Fruit fly (Drosophila melanogaster) whole organism, embryonic: ENCODE data around the gene CG10252.
A peak's percentile ranks its signal among the peaks of the same experiment; 100 is the strongest.

Experiments used
- ATbp ChIP-seq: fragments of 200-800 bp; sonication (Bioruptor generic); optimal IDR thresholded peaks from 2 replicates; lab custom pipeline; 2017; ENCODE audit warnings: missing biosample characterization, mild to moderate bottlenecking, missing genetic modification characterization, missing genetic modification reagents
- Blimp-1 ChIP-seq: fragments of 200-800 bp; sonication (Bioruptor generic); optimal IDR thresholded peaks from 3 replicates; lab custom pipeline; 2018; ENCODE audit warnings: missing biosample characterization, missing genetic modification characterization, mild to moderate bottlenecking, moderate library complexity, missing genetic modification reagents
- CG10654 ChIP-seq: fragments of 200-800 bp; sonication (Bioruptor generic); optimal IDR thresholded peaks from 2 replicates; lab custom pipeline; 2016; ENCODE audit warnings: missing biosample characterization, missing genetic modification characterization
- CG11085 ChIP-seq: fragments of 200-800 bp; sonication (Bioruptor generic); IDR thresholded peaks from 2 replicates; pipeline ENCODE4 v1.3.6; 2022; ENCODE audit warnings: missing biosample characterization, missing genetic modification characterization
- CG11456 ChIP-seq: fragments of 200-800 bp; sonication (Bioruptor generic); IDR thresholded peaks from 3 replicates; pipeline ENCODE4 v1.3.6; 2022; ENCODE audit warnings: missing biosample characterization, missing genetic modification characterization
- CG12155 ChIP-seq: fragments of 200-800 bp; sonication (Bioruptor generic); optimal IDR thresholded peaks from 3 replicates; lab custom pipeline; 2016; ENCODE audit warnings: missing biosample characterization, missing genetic modification characterization
- CG12391 ChIP-seq: fragments of 200-800 bp; sonication (Bioruptor generic); optimal IDR thresholded peaks from 3 replicates; lab custom pipeline; 2018; ENCODE audit warnings: missing biosample characterization, mild to moderate bottlenecking, missing genetic modification characterization, moderate library complexity
- CG12769 ChIP-seq: fragments of 200-800 bp; sonication (Bioruptor generic); optimal IDR thresholded peaks from 2 replicates; lab custom pipeline; 2019; ENCODE audit warnings: missing biosample characterization, mild to moderate bottlenecking, missing genetic modification characterization, moderate library complexity
- CG13894 ChIP-seq: fragments of 200-800 bp; sonication (Bioruptor generic); optimal IDR thresholded peaks from 3 replicates; lab custom pipeline; 2018; ENCODE audit warnings: missing biosample characterization, mild to moderate bottlenecking, missing genetic modification characterization, moderate library complexity
- CG14667 ChIP-seq: fragments of 200-800 bp; sonication (Bioruptor generic); IDR thresholded peaks from 2 replicates; pipeline ENCODE4 v1.3.6; 2022; ENCODE audit warnings: missing biosample characterization, missing genetic modification characterization
- CG2199 ChIP-seq: fragments of 200-800 bp; sonication (Bioruptor generic); IDR thresholded peaks from 3 replicates; pipeline ENCODE4 v1.3.6; 2022; ENCODE audit warnings: missing biosample characterization, missing genetic modification characterization
- CG30403 ChIP-seq: fragments of 200-800 bp; sonication (Bioruptor generic); optimal IDR thresholded peaks from 3 replicates; lab custom pipeline; 2016; ENCODE audit warnings: missing biosample characterization, missing genetic modification characterization
- CG30431 ChIP-seq: fragments of 200-800 bp; sonication (Bioruptor generic); optimal IDR thresholded peaks from 2 replicates; lab custom pipeline; 2017; ENCODE audit warnings: missing biosample characterization, missing genetic modification characterization
- CG31441 ChIP-seq: fragments of 200-800 bp; sonication (Bioruptor generic); IDR thresholded peaks from 2 replicates; pipeline ENCODE4 v1.3.6; 2022; ENCODE audit warnings: missing biosample characterization, missing genetic modification characterization
- CG4617 ChIP-seq: fragments of 200-800 bp; sonication (Bioruptor generic); optimal IDR thresholded peaks from 3 replicates; lab custom pipeline; 2016; ENCODE audit warnings: missing biosample characterization, missing genetic modification characterization, borderline replicate concordance
- CG7372 ChIP-seq: fragments of 200-800 bp; sonication (Bioruptor generic); IDR thresholded peaks from 2 replicates; pipeline ENCODE4 v1.3.6; 2022; ENCODE audit warnings: missing biosample characterization, missing genetic modification characterization
- CG8281 ChIP-seq: fragments of 200-800 bp; sonication (Bioruptor generic); optimal IDR thresholded peaks from 2 replicates; lab custom pipeline; 2018; ENCODE audit warnings: missing biosample characterization, mild to moderate bottlenecking, missing genetic modification characterization, moderate library complexity
- CG8359 ChIP-seq: fragments of 200-800 bp; sonication (Bioruptor generic); optimal IDR thresholded peaks from 2 replicates; lab custom pipeline; 2017; ENCODE audit warnings: missing biosample characterization, mild to moderate bottlenecking, missing genetic modification characterization, borderline replicate concordance
- CG9437 ChIP-seq: fragments of 200-800 bp; sonication (Bioruptor generic); optimal IDR thresholded peaks from 2 replicates; lab custom pipeline; 2018; ENCODE audit warnings: missing biosample characterization, mild to moderate bottlenecking, missing genetic modification characterization
- CHES-1-like ChIP-seq: fragments of 200-800 bp; sonication (Bioruptor generic); optimal IDR thresholded peaks from 2 replicates; lab custom pipeline; 2016; ENCODE audit warnings: missing biosample characterization, missing genetic modification characterization
- Doc3 ChIP-seq: fragments of 200-800 bp; sonication (Bioruptor generic); IDR thresholded peaks from 3 replicates; pipeline ENCODE4 v1.3.6; 2022; ENCODE audit warnings: missing biosample characterization, missing genetic modification characterization; ENCODE audit not compliant: partially characterized antibody
- Elba2 ChIP-seq: fragments of 200-800 bp; sonication (Bioruptor generic); optimal IDR thresholded peaks from 3 replicates; lab custom pipeline; 2016; ENCODE audit warnings: missing biosample characterization, missing genetic modification characterization
- Hr51 ChIP-seq, 2 experiments: fragments of 200-800 bp; sonication (Bioruptor generic); optimal IDR thresholded peaks; 2 replicates in 1 of 2; 3 replicates in 1 of 2; lab custom pipeline; 2016 to 2018; ENCODE audit warnings: missing biosample characterization in 2 of 2, missing genetic modification characterization in 2 of 2, mild to moderate bottlenecking in 1 of 2, moderate library complexity in 1 of 2
- Max ChIP-seq: fragments of 200-800 bp; sonication (Bioruptor generic); optimal IDR thresholded peaks from 2 replicates; lab custom pipeline; 2016; ENCODE audit warnings: missing biosample characterization, mild to moderate bottlenecking, missing genetic modification characterization
- Med ChIP-seq: fragments of 200-800 bp; sonication (Bioruptor generic); peaks from one replicate; lab custom pipeline; 2016; ENCODE audit warnings: missing biosample characterization, missing genetic modification characterization, mild to moderate bottlenecking, inconsistent platforms, moderate library complexity
- NK7.1 ChIP-seq: fragments of 200-800 bp; sonication (Bioruptor generic); optimal IDR thresholded peaks from 3 replicates; lab custom pipeline; 2016; ENCODE audit warnings: missing biosample characterization, missing genetic modification characterization
- Pdp1 ChIP-seq, 2 experiments: fragments of 200-800 bp; sonication (Bioruptor generic); optimal IDR thresholded peaks; 3 replicates each; lab custom pipeline; 2016; ENCODE audit warnings: missing biosample characterization in 2 of 2, missing genetic modification characterization in 2 of 2, mild to moderate bottlenecking in 1 of 2, moderate library complexity in 1 of 2
- Ptx1 ChIP-seq: fragments of 200-800 bp; sonication (Bioruptor generic); IDR thresholded peaks from 2 replicates; pipeline ENCODE4 v1.3.6; 2022; ENCODE audit warnings: missing biosample characterization, missing genetic modification characterization
- Sin3A ChIP-seq: fragments of >200 bp; optimal IDR thresholded peaks from 2 replicates; lab custom pipeline; 2018
- Sry-δ ChIP-seq: fragments of 200-800 bp; sonication (Bioruptor generic); optimal IDR thresholded peaks from 2 replicates; lab custom pipeline; 2016; ENCODE audit warnings: missing biosample characterization, missing genetic modification characterization
- bbx ChIP-seq: fragments of 200-800 bp; sonication (Bioruptor generic); IDR thresholded peaks from 2 replicates; pipeline ENCODE4 v1.3.6; 2022; ENCODE audit warnings: missing biosample characterization, missing genetic modification characterization; ENCODE audit not compliant: partially characterized antibody
- br ChIP-seq: fragments of >200 bp; optimal IDR thresholded peaks from 2 replicates; lab custom pipeline; 2017
- bsh ChIP-seq, 2 experiments: fragments of 200-800 bp; sonication (Bioruptor generic); optimal IDR thresholded peaks; 2 replicates each; lab custom pipeline; 2017 to 2018; ENCODE audit warnings: mild to moderate bottlenecking in 2 of 2, missing biosample characterization in 2 of 2, missing genetic modification characterization in 2 of 2, moderate library complexity in 1 of 2
- btn ChIP-seq: fragments of 200-800 bp; sonication (Bioruptor generic); optimal IDR thresholded peaks from 2 replicates; lab custom pipeline; 2016; ENCODE audit warnings: missing biosample characterization, missing genetic modification characterization
- chinmo ChIP-seq: fragments of 200-800 bp; sonication (Bioruptor generic); IDR thresholded peaks from 4 replicates; pipeline ENCODE4 v1.3.6; 2022; ENCODE audit warnings: missing biosample characterization, missing genetic modification characterization; ENCODE audit not compliant: partially characterized antibody
- en ChIP-seq: fragments of 200-800 bp; sonication (Bioruptor generic); optimal IDR thresholded peaks from 2 replicates; lab custom pipeline; 2016; ENCODE audit warnings: missing biosample characterization, missing genetic modification characterization
- eve ChIP-seq, 2 experiments: fragments of >200 bp; optimal IDR thresholded peaks; 2 replicates each; lab custom pipeline; 2017; ENCODE audit warnings: missing biosample characterization in 2 of 2, missing genetic modification characterization in 2 of 2
- gce ChIP-seq: fragments of 200-800 bp; sonication (Bioruptor generic); IDR thresholded peaks from 3 replicates; pipeline ENCODE4 v1.3.6; 2022; ENCODE audit warnings: missing biosample characterization, missing genetic modification characterization
- gem ChIP-seq: fragments of 200-800 bp; sonication (Bioruptor generic); optimal IDR thresholded peaks from 2 replicates; lab custom pipeline; 2019; ENCODE audit warnings: missing biosample characterization, mild to moderate bottlenecking, missing genetic modification characterization, moderate library complexity
- ind ChIP-seq: fragments of 200-800 bp; sonication (Bioruptor generic); optimal IDR thresholded peaks from 3 replicates; lab custom pipeline; 2016; ENCODE audit warnings: missing biosample characterization, missing genetic modification characterization
- insv ChIP-seq, 2 experiments: fragments of 200-800 bp; sonication (Bioruptor generic); optimal IDR thresholded peaks; 3 replicates each; lab custom pipeline; 2016 to 2018; ENCODE audit warnings: missing biosample characterization in 2 of 2, missing genetic modification characterization in 2 of 2
- slbo ChIP-seq: fragments of 200-800 bp; sonication (Bioruptor generic); IDR thresholded peaks from 2 replicates; pipeline ENCODE4 v1.3.6; 2022; ENCODE audit warnings: missing biosample characterization, missing genetic modification characterization
- ssp ChIP-seq: fragments of 200-800 bp; sonication (Bioruptor generic); IDR thresholded peaks from 2 replicates; pipeline ENCODE4 v1.3.6; 2022; ENCODE audit warnings: missing biosample characterization, missing genetic modification characterization
- tup ChIP-seq: fragments of 200-800 bp; sonication (Bioruptor generic); optimal IDR thresholded peaks from 2 replicates; lab custom pipeline; 2016; ENCODE audit warnings: missing biosample characterization, mild to moderate bottlenecking, missing genetic modification characterization, moderate library complexity
- unpg ChIP-seq: fragments of 200-800 bp; sonication (Bioruptor generic); optimal IDR thresholded peaks from 3 replicates; lab custom pipeline; 2018; ENCODE audit warnings: missing biosample characterization, mild to moderate bottlenecking, missing genetic modification characterization, moderate library complexity
- wor ChIP-seq: fragments of 200-800 bp; sonication (Bioruptor generic); IDR thresholded peaks from 2 replicates; pipeline ENCODE4 v1.3.6; 2022; ENCODE audit warnings: missing biosample characterization, missing genetic modification characterization

Gene CG10252

DNA sequence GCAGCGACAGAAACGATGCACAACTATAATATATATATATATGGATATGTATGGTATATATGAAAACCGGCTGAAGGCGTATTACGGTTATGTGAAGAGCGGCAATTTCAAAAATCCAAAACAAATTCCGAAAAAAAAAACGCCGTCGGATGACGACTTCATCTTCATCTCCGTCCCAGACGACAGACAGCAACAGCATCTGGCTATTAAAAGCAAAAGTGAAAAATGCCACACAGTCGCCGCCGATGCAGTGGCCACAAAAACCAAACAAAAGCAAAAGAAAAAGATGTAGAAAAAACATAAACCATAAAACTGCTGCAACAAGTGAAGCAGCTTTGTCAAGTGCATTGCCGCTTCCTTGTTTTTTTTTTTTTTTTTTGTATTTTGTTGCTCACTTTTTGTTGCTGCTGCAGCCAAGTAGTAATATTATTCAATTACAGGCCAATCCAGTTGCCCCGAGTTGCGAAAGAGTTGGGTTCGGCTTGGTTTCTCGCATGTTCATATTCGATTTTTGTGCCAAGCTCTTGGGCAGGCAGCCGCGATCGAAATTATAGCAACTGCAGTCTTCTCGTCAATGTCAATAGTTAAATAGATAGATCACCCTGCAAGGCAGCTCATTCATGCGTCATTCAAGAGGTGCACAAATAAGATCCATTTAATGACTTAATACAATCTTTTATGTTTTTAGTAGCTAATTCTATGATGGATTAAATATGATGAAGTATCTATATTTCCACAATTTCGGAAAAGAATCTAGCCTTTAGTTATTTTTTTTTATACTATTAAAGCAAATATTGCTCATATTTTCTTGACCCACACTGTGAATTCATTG lies 38.7 kb upstream of the CG10252 start (continued):
- TF ChIP-seq CG11085 (GFP tag; lab: Robert Waterston, UW) (no peak), chinmo (GFP tag; lab: Robert Waterston, UW) (0 out of 4 replicates have a peak, but pooled peaks have one; percentile 54), Pdp1 (GFP tag; optimal IDR thresholded peaks at IDR 0.05; lab: Kevin White, UChicago) (peak in 1 of 2 experiments; percentile 11), CHES-1-like (GFP tag; lab: Kevin White, UChicago) (no peak), CG9437 (GFP tag; lab: Kevin White, UChicago) (peak; percentile 7), eve (GFP tag; optimal IDR thresholded peaks at IDR 0.05; lab: Kevin White, UChicago) (peak in 1 of 2 experiments; percentile 81), tup (no peak), gem (tag; lab: Kevin White, UChicago) (peak; percentile 52), CG31441 (0 out of 2 replicates have a peak, but pooled peaks have one; percentile 24), Blimp-1 (GFP tag; lab: Kevin White, UChicago) (peak; percentile 92), ATbp (GFP tag; lab: Kevin White, UChicago) (peak; percentile 40), en (GFP tag; lab: Kevin White, UChicago) (peak; percentile 2), unpg (GFP tag; lab: Kevin White, UChicago) (peak; percentile 23), CG12391 (peak; percentile 25), wor (GFP tag; lab: Robert Waterston, UW) (no peak), bsh (GFP tag; optimal IDR thresholded peaks at IDR 0.05; lab: Kevin White, UChicago) (peak in 1 of 2 experiments; percentile 7), Max (no peak)

DNA sequence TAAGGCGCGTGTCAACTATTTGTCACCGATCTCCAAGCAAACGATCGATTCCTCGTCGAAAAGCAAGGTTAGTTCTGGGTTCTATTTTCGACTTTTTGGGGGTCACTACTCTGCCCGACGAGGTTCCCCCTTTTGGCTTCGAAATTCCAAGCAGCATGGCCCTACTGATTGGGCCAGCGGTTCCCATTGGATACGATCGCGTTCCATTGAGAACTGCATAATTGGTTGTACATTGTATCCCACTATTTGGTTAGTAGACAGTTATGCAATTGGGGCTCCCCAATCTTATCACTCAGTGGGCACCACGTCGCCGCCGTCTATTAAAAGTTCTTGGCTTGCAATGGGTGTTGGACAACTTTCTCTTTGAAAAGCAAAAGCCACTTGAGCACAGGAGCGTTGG lies 37.7 kb upstream of the CG10252 start:
- no peak for TF ChIP-seq CG30431 (GFP tag; lab: Kevin White, UChicago)
- peak; percentile 18 for TF ChIP-seq Med (GFP tag; lab: Kevin White, UChicago)
- no peak for TF ChIP-seq Hr51 (GFP tag; optimal IDR thresholded peaks at IDR 0.05; lab: Kevin White, UChicago)
- TF ChIP-seq CG13894 (tag; lab: Kevin White, UChicago), result no peak
- peak in 1 of 2 experiments; percentile 54 for TF ChIP-seq insv (GFP tag; optimal IDR thresholded peaks at IDR 0.05; lab: Kevin White, UChicago)
- peak in 1 of 2 experiments; percentile 91 for TF ChIP-seq Pdp1 (GFP tag; optimal IDR thresholded peaks at IDR 0.05; lab: Kevin White, UChicago)
- TF ChIP-seq CG12769 (tag; lab: Kevin White, UChicago), result peak; percentile 24
- TF ChIP-seq btn, result no peak
- peak; percentile 68 for TF ChIP-seq Blimp-1 (GFP tag; lab: Kevin White, UChicago)
- peak; percentile 16 for TF ChIP-seq CG8359 (GFP tag; lab: Kevin White, UChicago)
- no peak for TF ChIP-seq NK7.1 (GFP tag; lab: Kevin White, UChicago)
- TF ChIP-seq CG2199 (GFP tag; lab: Robert Waterston, UW), result 0 out of 3 replicates have a peak, but pooled peaks have one; percentile 22
- TF ChIP-seq gce, result peak; percentile 32; the same call in 1 of the 3 replicates
- peak; percentile 51 for TF ChIP-seq Elba2 (GFP tag; lab: Kevin White, UChicago)

DNA sequence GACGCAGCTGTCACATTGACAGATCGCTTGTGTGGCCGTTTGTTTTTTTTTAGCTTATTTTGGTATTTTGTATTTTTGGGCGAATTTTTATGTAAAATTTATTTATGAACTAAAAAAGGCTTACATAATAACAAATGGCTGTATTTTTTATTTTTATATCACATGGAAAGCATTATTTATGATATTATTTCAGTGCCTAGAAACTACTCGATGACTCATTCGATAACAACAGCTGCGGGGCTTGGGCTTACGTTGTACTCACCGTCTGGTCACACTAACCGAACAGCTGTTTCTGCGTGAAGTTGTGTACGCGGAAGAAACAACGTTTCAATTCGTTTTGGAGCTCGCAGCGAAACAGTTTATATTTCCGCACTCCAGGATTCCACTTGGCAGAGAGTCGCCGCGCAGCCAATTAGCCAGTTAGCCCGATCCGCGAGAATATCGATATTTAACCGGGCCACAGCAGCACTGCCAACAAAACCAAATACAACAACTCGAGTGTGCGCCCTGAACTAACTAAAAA lies 37.0 kb upstream of the CG10252 start, which contains the start of the genes Hmgcr and Rpn9:
Gene Hmgcr (plus strand): TSS at position 335 of the 523 bp plus-strand sequence.
Gene Rpn9 (minus strand): TSS at position 473 of the 523 bp plus-strand sequence.
- TF ChIP-seq CG7372 (no peak), CG11085 (GFP tag; lab: Robert Waterston, UW) (no peak), CG10654 (GFP tag; lab: Kevin White, UChicago) (no peak), Ptx1 (GFP tag; lab: Robert Waterston, UW) (no peak), CG12155 (GFP tag; lab: Kevin White, UChicago) (no peak), Doc3 (GFP tag; lab: Robert Waterston, UW) (no peak), CG11456 (GFP tag; lab: Robert Waterston, UW) (no peak), CG14667 (GFP tag; lab: Robert Waterston, UW) (no peak), CG30403 (GFP tag; lab: Kevin White, UChicago) (peak; percentile 13), CG8281 (tag; lab: Kevin White, UChicago) (no peak), CG4617 (peak; percentile 41), ssp (GFP tag; lab: Robert Waterston, UW) (no peak), br (lab: Kevin White, UChicago) (no peak), Sin3A (lab: Kevin White, UChicago) (peak; percentile 95), slbo (GFP tag; lab: Robert Waterston, UW) (no peak; the same call in 1 of the 2 replicates), bbx (GFP tag; lab: Robert Waterston, UW) (peak; percentile 67; the same call in 1 of the 2 replicates), Sry-δ (GFP tag; lab: Kevin White, UChicago) (peak; percentile 52), ind (GFP tag; lab: Kevin White, UChicago) (no peak)
